Fruit fly (Drosophila melanogaster): ENCODE data around the gene CG18273.

CG18273 gene

DNA sequence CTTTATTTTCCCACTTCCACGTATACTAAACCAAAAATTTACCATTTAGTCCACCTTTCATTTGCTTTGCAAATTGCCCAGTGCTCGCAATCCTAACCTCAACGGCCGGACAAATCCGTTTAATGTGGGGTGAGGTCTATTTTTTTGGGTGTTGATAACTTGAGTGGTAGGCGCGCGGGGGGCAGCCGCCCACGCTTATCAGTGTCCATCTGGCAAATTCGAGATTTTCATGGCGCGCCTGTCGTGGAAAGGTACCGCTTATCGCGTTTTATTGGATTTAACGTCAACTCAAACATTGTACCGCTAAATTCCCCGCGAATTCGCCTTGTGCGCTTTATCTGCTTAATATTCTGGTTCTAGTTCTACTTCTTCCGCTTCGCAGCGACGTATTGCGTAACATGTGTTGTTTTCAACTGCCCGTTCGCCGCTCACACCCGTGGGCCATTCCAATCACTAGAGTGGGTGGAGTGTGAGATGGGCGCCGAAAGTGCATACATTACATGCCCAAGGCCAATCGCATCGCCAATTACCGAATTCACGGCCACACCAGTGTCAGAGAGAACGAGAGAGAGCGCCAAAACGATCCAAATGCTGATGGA is 5.4 kb upstream of the CG18273 start (continued):
- no peak for TF ChIP-seq Rfx (GFP tag; IDR thresholded peaks at IDR 0.05)
- no peak for TF ChIP-seq zfh1 (GFP tag; IDR thresholded peaks at IDR 0.05)
- no peak for TF ChIP-seq salm (tag; optimal IDR thresholded peaks at IDR 0.05)
- TF ChIP-seq run (tag; optimal IDR thresholded peaks at IDR 0.05): no peak
- TF ChIP-seq Dref (GFP tag; IDR thresholded peaks at IDR 0.05): no peak
- TF ChIP-seq CG34422 (GFP tag; IDR thresholded peaks at IDR 0.05): no peak
- no peak for TF ChIP-seq gem (tag; optimal IDR thresholded peaks at IDR 0.05)
- TF ChIP-seq CG15073 (GFP tag; optimal IDR thresholded peaks at IDR 0.05): no peak
- no peak for TF ChIP-seq CG17802 (tag; optimal IDR thresholded peaks at IDR 0.05)
- no peak for TF ChIP-seq NfI (GFP tag; optimal IDR thresholded peaks at IDR 0.05)
- TF ChIP-seq Dll (GFP tag; IDR thresholded peaks at IDR 0.05; ENCODE audit: partially characterized antibody): no peak
- no peak for TF ChIP-seq CG8924 (tag; optimal IDR thresholded peaks at IDR 0.05)
- TF ChIP-seq fd64A (GFP tag; optimal IDR thresholded peaks at IDR 0.05): no peak
- TF ChIP-seq CG10431 (GFP tag; optimal IDR thresholded peaks at IDR 0.05): no peak
- TF ChIP-seq vfl (GFP tag; optimal IDR thresholded peaks at IDR 0.05): no peak
- no peak for TF ChIP-seq CG4707 (GFP tag; optimal IDR thresholded peaks at IDR 0.05)
- no peak for TF ChIP-seq Med (GFP tag)
- TF ChIP-seq bowl (GFP tag; IDR thresholded peaks at IDR 0.05): no peak
- TF ChIP-seq Mad (GFP tag; optimal IDR thresholded peaks at IDR 0.05): no peak
- TF ChIP-seq CG4282 (GFP tag; optimal IDR thresholded peaks at IDR 0.05): no peak
- TF ChIP-seq CG11456 (GFP tag; IDR thresholded peaks at IDR 0.05): no peak
- TF ChIP-seq CG4820 (GFP tag; optimal IDR thresholded peaks at IDR 0.05): no peak
- no peak for TF ChIP-seq Adf1 (GFP tag; IDR thresholded peaks at IDR 0.05)
- no peak for TF ChIP-seq vnd (GFP tag; IDR thresholded peaks at IDR 0.05; ENCODE audit: partially characterized antibody)
- TF ChIP-seq CG34224 (GFP tag; IDR thresholded peaks at IDR 0.05; ENCODE audit: partially characterized antibody): no peak
- no peak for TF ChIP-seq btn (GFP tag; optimal IDR thresholded peaks at IDR 0.05)
- TF ChIP-seq CG9437 (GFP tag; optimal IDR thresholded peaks at IDR 0.05): no peak
- TF ChIP-seq hb (GFP tag; IDR thresholded peaks at IDR 0.05; ENCODE audit: partially characterized antibody): no peak
- no peak for TF ChIP-seq Lhr (GFP tag; optimal IDR thresholded peaks at IDR 0.05)
- no peak for TF ChIP-seq CG11696 (GFP tag; IDR thresholded peaks at IDR 0.05)
- TF ChIP-seq pzg (GFP tag; optimal IDR thresholded peaks at IDR 0.05): no peak
- TF ChIP-seq CG1603 (tag; optimal IDR thresholded peaks at IDR 0.05): no peak
- peak in 1 of 2 experiments; percentile 99 for TF ChIP-seq Pdp1 (GFP tag; optimal IDR thresholded peaks at IDR 0.05)
- TF ChIP-seq Gug (GFP tag; IDR thresholded peaks at IDR 0.05): no peak
- TF ChIP-seq chinmo (GFP tag; IDR thresholded peaks at IDR 0.05; ENCODE audit: partially characterized antibody): no peak
- no peak for TF ChIP-seq CG16779 (GFP tag; IDR thresholded peaks at IDR 0.05)
- no peak for TF ChIP-seq cas (GFP tag; IDR thresholded peaks at IDR 0.05)
- no peak for TF ChIP-seq CG18619 (GFP tag; optimal IDR thresholded peaks at IDR 0.05)
- no peak for TF ChIP-seq CG17359 (tag; optimal IDR thresholded peaks at IDR 0.05)
- no peak for TF ChIP-seq E2f2 (GFP tag; IDR thresholded peaks at IDR 0.05)
- TF ChIP-seq ttk (GFP tag; IDR thresholded peaks at IDR 0.05): no peak
- TF ChIP-seq bcd (GFP tag; optimal IDR thresholded peaks at IDR 0.05): no peak
- no peak for TF ChIP-seq danr (GFP tag; IDR thresholded peaks at IDR 0.05)
- TF ChIP-seq HLH4C (GFP tag; IDR thresholded peaks at IDR 0.05; ENCODE audit: partially characterized antibody): 0 out of 3 replicates have a peak, but pooled peaks have one; percentile 8
- no peak for TF ChIP-seq Antp (GFP tag; optimal IDR thresholded peaks at IDR 0.05)
- no peak for TF ChIP-seq CG4617 (GFP tag; optimal IDR thresholded peaks at IDR 0.05; ENCODE audit: borderline replicate concordance)
- TF ChIP-seq klu (GFP tag; IDR thresholded peaks at IDR 0.05): peak; percentile 53; the same call in 1 of the 2 replicates
- no peak for TF ChIP-seq chm (GFP tag; IDR thresholded peaks at IDR 0.05)
- no peak for TF ChIP-seq CG6254 (GFP tag; optimal IDR thresholded peaks at IDR 0.05)
- TF ChIP-seq gsb (GFP tag; IDR thresholded peaks at IDR 0.05): no peak
- peak; percentile 96 for TF ChIP-seq sug (tag; optimal IDR thresholded peaks at IDR 0.05)

All from whole organism, embryonic.